Worm (Caenorhabditis elegans) whole organism, late embryonic: ENCODE data around the gene ugt-64.

ENCODE experiments used
- C08G9.2 ChIP-seq: sonication (generic microtip); optimal IDR thresholded peaks from 2 replicates; lab custom pipeline; 2016; ENCODE audit warnings: mild to moderate bottlenecking, missing genetic modification characterization, moderate library complexity, missing compliant biosample characterization
- C38D4.7 ChIP-seq: fragments of 200-800 bp; sonication (Bioruptor generic); optimal IDR thresholded peaks from 2 replicates; lab custom pipeline; 2018; ENCODE audit warnings: mild to moderate bottlenecking, missing genetic modification characterization, moderate library complexity, missing compliant biosample characterization
- F13H6.1 ChIP-seq: sonication (generic microtip); optimal IDR thresholded peaks from 2 replicates; lab custom pipeline; 2016; ENCODE audit warnings: missing genetic modification characterization, missing compliant biosample characterization
- K02D7.2 ChIP-seq: sonication (generic microtip); optimal IDR thresholded peaks from 2 replicates; lab custom pipeline; 2017; ENCODE audit warnings: mild to moderate bottlenecking, missing genetic modification characterization, missing compliant biosample characterization
- T23F11.4 ChIP-seq: fragments of 200-800 bp; sonication (Bioruptor generic); optimal IDR thresholded peaks from 2 replicates; lab custom pipeline; 2018; ENCODE audit warnings: mild to moderate bottlenecking, missing genetic modification characterization, missing compliant biosample characterization
- ahr-1 ChIP-seq: sonication (generic microtip); optimal IDR thresholded peaks from 2 replicates; lab custom pipeline; 2016; ENCODE audit warnings: missing genetic modification characterization, missing compliant biosample characterization
- ceh-14 ChIP-seq: sonication (generic microtip); optimal IDR thresholded peaks from 2 replicates; lab custom pipeline; 2016; ENCODE audit warnings: missing genotype, missing genetic modification characterization, missing compliant biosample characterization
- ceh-18 ChIP-seq: sonication (generic microtip); optimal IDR thresholded peaks from 2 replicates; lab custom pipeline; 2016; ENCODE audit warnings: missing genetic modification characterization, missing compliant biosample characterization
- ceh-2 ChIP-seq: sonication (generic microtip); optimal IDR thresholded peaks from 2 replicates; lab custom pipeline; 2016; ENCODE audit warnings: missing genotype, missing genetic modification characterization, missing compliant biosample characterization
- ceh-22 ChIP-seq: sonication (generic microtip); optimal IDR thresholded peaks from 2 replicates; lab custom pipeline; 2017; ENCODE audit warnings: missing biosample characterization, missing genetic modification characterization
- ceh-31 ChIP-seq: sonication (generic microtip); optimal IDR thresholded peaks from 2 replicates; lab custom pipeline; 2016; ENCODE audit warnings: missing genetic modification characterization, missing compliant biosample characterization
- ceh-34 ChIP-seq: sonication (generic microtip); optimal IDR thresholded peaks from 2 replicates; lab custom pipeline; 2016; ENCODE audit warnings: mild to moderate bottlenecking, missing genetic modification characterization, missing compliant biosample characterization
- ceh-45 ChIP-seq: fragments of 200-800 bp; sonication (Bioruptor generic); IDR thresholded peaks from 2 replicates; pipeline ENCODE4 v1.3.6; 2022; ENCODE audit warnings: missing genetic modification reagents, missing genetic modification characterization, missing compliant biosample characterization
- ceh-6 ChIP-seq: fragments of 200-800 bp; sonication (Bioruptor generic); optimal IDR thresholded peaks from 2 replicates; lab custom pipeline; 2018; ENCODE audit warnings: mild to moderate bottlenecking, missing genetic modification characterization, missing compliant biosample characterization
- ceh-9 ChIP-seq: sonication (generic microtip); optimal IDR thresholded peaks from 2 replicates; lab custom pipeline; 2016; ENCODE audit warnings: mild to moderate bottlenecking, missing genetic modification characterization, inconsistent platforms, missing compliant biosample characterization
- che-1 ChIP-seq: sonication (generic microtip); optimal IDR thresholded peaks from 2 replicates; lab custom pipeline; 2016; ENCODE audit warnings: mild to moderate bottlenecking, missing genetic modification characterization, missing compliant biosample characterization
- dmd-4 ChIP-seq: sonication (generic microtip); optimal IDR thresholded peaks from 2 replicates; lab custom pipeline; 2016; ENCODE audit warnings: borderline replicate concordance, missing genetic modification characterization, missing compliant biosample characterization
- dve-1 ChIP-seq: sonication (generic microtip); optimal IDR thresholded peaks from 2 replicates; lab custom pipeline; 2017; ENCODE audit warnings: antibody characterized with exemption, mild to moderate bottlenecking, missing genetic modification characterization, missing compliant biosample characterization
- elt-4 ChIP-seq: sonication (generic microtip); optimal IDR thresholded peaks from 2 replicates; lab custom pipeline; 2016; ENCODE audit warnings: missing genetic modification characterization, missing compliant biosample characterization
- ets-4 ChIP-seq: sonication (generic microtip); optimal IDR thresholded peaks from 2 replicates; lab custom pipeline; 2016; ENCODE audit warnings: missing genetic modification characterization, missing compliant biosample characterization
- eyg-1 ChIP-seq: sonication (generic microtip); optimal IDR thresholded peaks from 2 replicates; lab custom pipeline; 2016; ENCODE audit warnings: missing genotype, missing genetic modification characterization, missing compliant biosample characterization
- fax-1 ChIP-seq: sonication (generic microtip); optimal IDR thresholded peaks from 2 replicates; lab custom pipeline; 2016; ENCODE audit warnings: missing genotype, missing genetic modification characterization, missing compliant biosample characterization
- fkh-6 ChIP-seq: sonication (generic microtip); optimal IDR thresholded peaks from 2 replicates; lab custom pipeline; 2016; ENCODE audit warnings: missing genetic modification characterization, missing compliant biosample characterization
- gmeb-2 ChIP-seq: sonication (generic microtip); optimal IDR thresholded peaks from 2 replicates; lab custom pipeline; 2016; ENCODE audit warnings: missing genetic modification characterization, inconsistent platforms, missing compliant biosample characterization
- hlh-30 ChIP-seq: sonication (generic microtip); optimal IDR thresholded peaks from 2 replicates; lab custom pipeline; 2017; ENCODE audit warnings: antibody characterized with exemption, missing genetic modification characterization, missing compliant biosample characterization; ENCODE audit not compliant: insufficient read depth
- lin-11 ChIP-seq: fragments of 200-800 bp; sonication (Bioruptor generic); optimal IDR thresholded peaks from 2 replicates; lab custom pipeline; 2018; ENCODE audit warnings: mild to moderate bottlenecking, missing genetic modification characterization, missing compliant biosample characterization
- mec-3 ChIP-seq: sonication (generic microtip); optimal IDR thresholded peaks from 2 replicates; lab custom pipeline; 2016; ENCODE audit warnings: borderline replicate concordance, missing genetic modification characterization, missing compliant biosample characterization
- nhr-11 ChIP-seq: fragments of 150-350 bp; optimal IDR thresholded peaks from 2 replicates; lab custom pipeline; 2014; ENCODE audit warnings: missing biosample characterization, missing genetic modification characterization
- npax-4 ChIP-seq: sonication (generic microtip); optimal IDR thresholded peaks from 2 replicates; lab custom pipeline; 2016; ENCODE audit warnings: missing genetic modification characterization, missing compliant biosample characterization
- pax-1 ChIP-seq: fragments of 150-350 bp; optimal IDR thresholded peaks from 2 replicates; lab custom pipeline; 2014; ENCODE audit warnings: missing biosample characterization, missing genetic modification characterization
- pqm-1 ChIP-seq: sonication (generic microtip); optimal IDR thresholded peaks from 2 replicates; lab custom pipeline; 2016; ENCODE audit warnings: missing genetic modification characterization, missing compliant biosample characterization
- pros-1 ChIP-seq: fragments of 150-350 bp; optimal IDR thresholded peaks from 2 replicates; lab custom pipeline; 2014; ENCODE audit warnings: missing biosample characterization, missing genetic modification reagents, missing genetic modification characterization
- ref-2 ChIP-seq: sonication (generic microtip); optimal IDR thresholded peaks from 2 replicates; lab custom pipeline; 2016; ENCODE audit warnings: missing genetic modification characterization, missing compliant biosample characterization
- sdc-2 ChIP-seq: sonication (generic microtip); optimal IDR thresholded peaks from 2 replicates; lab custom pipeline; 2016; ENCODE audit warnings: missing genotype, missing genetic modification characterization, missing compliant biosample characterization
- tbx-2 ChIP-seq: sonication (generic microtip); optimal IDR thresholded peaks from 2 replicates; lab custom pipeline; 2016; ENCODE audit warnings: missing genetic modification characterization, missing compliant biosample characterization
- tbx-7 ChIP-seq: sonication (generic microtip); optimal IDR thresholded peaks from 2 replicates; lab custom pipeline; 2016; ENCODE audit warnings: missing genotype, missing genetic modification characterization, missing compliant biosample characterization
- unc-3 ChIP-seq, 2 experiments: fragments of 200-800 bp in 1 of 2; sonication (Bioruptor generic) in 1 of 2; sonication (generic microtip) in 1 of 2; conservative IDR thresholded peaks in 1 of 2; optimal IDR thresholded peaks in 1 of 2; 2 replicates each; pipeline versions ENCODE4 v1.3.6 to Lab custom; 2016 to 2022; ENCODE audit warnings: missing compliant biosample characterization in 2 of 2, missing genetic modification characterization in 2 of 2, missing genetic modification reagents in 1 of 2
- unc-55 ChIP-seq: sonication (generic microtip); optimal IDR thresholded peaks from 2 replicates; lab custom pipeline; 2017; ENCODE audit warnings: missing biosample characterization, missing genetic modification reagents, missing genetic modification characterization
- unc-86 ChIP-seq: sonication (generic microtip); optimal IDR thresholded peaks from 2 replicates; lab custom pipeline; 2016; ENCODE audit warnings: missing genetic modification characterization, missing compliant biosample characterization
- zip-5 ChIP-seq: sonication (generic microtip); optimal IDR thresholded peaks from 2 replicates; lab custom pipeline; 2016; ENCODE audit warnings: missing genetic modification characterization, missing compliant biosample characterization
- ztf-16 ChIP-seq: sonication (generic microtip); optimal IDR thresholded peaks from 2 replicates; lab custom pipeline; 2017; ENCODE audit warnings: missing genetic modification characterization, missing compliant biosample characterization

ugt-64 gene

DNA sequence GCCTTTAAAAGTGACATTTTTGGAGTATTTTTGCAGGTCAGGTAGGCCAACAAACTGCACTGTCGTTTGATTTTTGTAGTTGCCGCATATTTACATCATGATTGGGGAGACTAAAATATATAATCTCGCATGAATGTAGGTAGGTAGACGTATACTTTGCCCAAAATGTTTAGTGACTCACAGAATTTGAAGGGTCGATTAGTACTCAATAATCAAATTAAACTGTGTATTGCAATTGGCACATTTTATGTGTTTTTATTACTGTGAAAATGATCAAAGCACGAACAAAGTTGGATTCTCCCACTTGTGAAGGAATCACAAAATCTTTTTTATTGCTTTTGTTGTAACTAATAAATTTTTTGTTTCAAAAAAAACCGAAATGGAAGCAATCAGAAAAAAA, 9.3 kb downstream of the ugt-64 start, which contains the start of gene C07G3.15:
Gene C07G3.15, minus strand, starts transcription at position 101 of the 400 bp plus-strand sequence.
- TF ChIP-seq dmd-4 (tag; lab: Kevin White, UChicago) (no peak), K02D7.2 (no peak), zip-5 (no peak), sdc-2 (tag; lab: Kevin White, UChicago) (no peak), hlh-30 (tag; lab: Kevin White, UChicago) (no peak), che-1 (tag; lab: Kevin White, UChicago) (no peak), ceh-34 (tag; lab: Kevin White, UChicago) (no peak), elt-4 (tag; lab: Kevin White, UChicago) (no peak), ceh-45 (GFP tag; lab: Robert Waterston, UW) (no peak), ztf-16 (tag; lab: Kevin White, UChicago) (no peak), tbx-7 (tag; lab: Kevin White, UChicago) (no peak), F13H6.1 (tag; lab: Kevin White, UChicago) (no peak), dve-1 (tag; lab: Kevin White, UChicago) (no peak), T23F11.4 (no peak), ceh-2 (tag; lab: Kevin White, UChicago) (no peak), ceh-6 (GFP tag; lab: Kevin White, UChicago) (no peak), pros-1 (tag; lab: Kevin White, UChicago) (no peak), gmeb-2 (no peak), mec-3 (tag; lab: Kevin White, UChicago) (no peak)

ce11 chrV:3490435-3490834, 15.7 kb downstream of the ugt-64 start, which contains the start of gene srbc-36:
Gene srbc-36 (minus strand): TSS chrV:3490535.
- no peak for TF ChIP-seq zip-5
- no peak for TF ChIP-seq T23F11.4
- TF ChIP-seq C08G9.2 (tag; lab: Kevin White, UChicago) = no peak
- TF ChIP-seq ceh-22 = no peak
- TF ChIP-seq tbx-2 (tag; lab: Kevin White, UChicago) = no peak
- TF ChIP-seq lin-11 = no peak
- no peak for TF ChIP-seq ztf-16 (tag; lab: Kevin White, UChicago)
- no peak for TF ChIP-seq ref-2 (tag; lab: Kevin White, UChicago)
- no peak for TF ChIP-seq ceh-9
- TF ChIP-seq ceh-31 (tag; lab: Kevin White, UChicago) = no peak
- no peak for TF ChIP-seq npax-4 (tag; lab: Kevin White, UChicago)
- TF ChIP-seq ceh-14 (tag; lab: Kevin White, UChicago) = no peak
- no peak for TF ChIP-seq pax-1 (tag; lab: Kevin White, UChicago)
- TF ChIP-seq mec-3 (tag; lab: Kevin White, UChicago) = no peak
- TF ChIP-seq nhr-11 = no peak

DNA sequence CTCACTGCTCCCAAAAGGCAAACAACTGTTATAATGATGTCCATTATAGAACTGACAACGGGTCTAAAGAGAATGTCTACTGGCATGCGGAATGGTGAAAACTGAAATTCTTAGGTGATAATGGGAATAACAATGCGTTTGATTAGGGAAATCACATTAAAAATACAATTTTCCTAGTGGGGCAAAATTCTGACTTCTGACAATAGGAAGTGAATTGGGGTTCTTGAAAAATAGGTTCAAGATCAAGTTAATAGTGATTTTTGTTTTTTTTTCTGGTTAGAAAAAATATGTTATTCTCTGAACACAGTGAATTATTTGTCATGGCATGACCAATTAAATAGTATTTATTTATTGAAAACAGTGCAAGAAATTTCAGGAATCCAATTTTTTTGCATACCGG, 19.3 kb downstream of the ugt-64 start, which contains the start of gene srbc-32:
Gene srbc-32, minus strand, starts transcription at position 101 of the 400 bp plus-strand sequence.
- TF ChIP-seq ahr-1 (tag; lab: Kevin White, UChicago) (no peak), ceh-9 (no peak), fax-1 (no peak), pqm-1 (tag; lab: Kevin White, UChicago) (no peak), unc-3 (GFP tag; conservative IDR thresholded peaks at IDR 0.05; lab: Robert Waterston, UW) (no peak), unc-3 (tag; optimal IDR thresholded peaks at IDR 0.05; lab: Kevin White, UChicago) (no peak), ceh-2 (tag; lab: Kevin White, UChicago) (no peak), ceh-18 (tag; lab: Kevin White, UChicago) (no peak), unc-86 (tag; lab: Kevin White, UChicago) (no peak), fkh-6 (tag; lab: Kevin White, UChicago) (no peak)

DNA sequence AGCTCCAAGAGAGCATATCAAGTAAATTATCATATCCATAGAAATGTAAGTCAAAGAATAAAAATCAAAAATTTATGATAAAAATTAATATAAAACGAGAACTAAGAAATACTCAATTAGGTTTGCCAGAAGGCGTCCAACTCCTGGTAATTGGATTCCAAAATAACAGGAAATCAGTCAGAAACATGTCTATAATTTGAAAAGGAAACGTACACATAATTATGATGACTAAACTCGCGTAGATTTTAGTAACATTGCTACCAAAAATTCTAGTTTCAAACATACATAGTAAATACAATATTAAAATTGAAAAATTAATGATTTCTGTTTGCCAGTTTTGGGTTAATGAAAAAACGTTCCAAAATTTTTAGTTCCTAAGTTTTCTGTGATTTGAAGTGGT, 21.4 kb downstream of the ugt-64 start, which contains the start of gene srbc-33:
Gene srbc-33, minus strand, starts transcription at position 101 of the 400 bp plus-strand sequence.
- no peak for TF ChIP-seq ets-4 (tag; lab: Kevin White, UChicago)
- no peak for TF ChIP-seq C38D4.7 (GFP tag; lab: Kevin White, UChicago)
- no peak for TF ChIP-seq unc-55 (GFP tag; lab: Kevin White, UChicago)
- no peak for TF ChIP-seq ceh-9
- TF ChIP-seq eyg-1 (tag; lab: Kevin White, UChicago) = no peak
